Fruit fly (Drosophila melanogaster) whole organism, adult: Measurements from ENCODE around the gene Syx13.

Experiments
- CG14711 ChIP-seq: fragments of 200-800 bp; sonication (Bioruptor generic); optimal IDR thresholded peaks from 2 replicates; lab custom pipeline; 2018; ENCODE audit warnings: missing biosample characterization, mild to moderate bottlenecking, missing genetic modification characterization, moderate library complexity
- CG33017 ChIP-seq: fragments of 200-800 bp; sonication (Bioruptor generic); optimal IDR thresholded peaks from 2 replicates; lab custom pipeline; 2018; ENCODE audit warnings: missing biosample characterization, mild to moderate bottlenecking, missing genetic modification characterization, moderate library complexity
- Crg-1 ChIP-seq: fragments of 200-800 bp; sonication (Bioruptor generic); optimal IDR thresholded peaks from 2 replicates; lab custom pipeline; 2016; ENCODE audit warnings: missing biosample characterization, missing genetic modification characterization
- bab1 ChIP-seq: fragments of 200-800 bp; sonication (Bioruptor generic); optimal IDR thresholded peaks from 3 replicates; lab custom pipeline; 2019; ENCODE audit warnings: missing biosample characterization, mild to moderate bottlenecking, missing genetic modification characterization, moderate library complexity
- kay ChIP-seq: fragments of 200-800 bp; sonication (Bioruptor generic); peaks from one replicate; lab custom pipeline; 2016; ENCODE audit warnings: missing biosample characterization, missing genetic modification characterization, borderline replicate concordance
- pad ChIP-seq: fragments of 200-800 bp; sonication (Bioruptor generic); optimal IDR thresholded peaks from 3 replicates; lab custom pipeline; 2017; ENCODE audit warnings: missing biosample characterization, missing genetic modification characterization, mild to moderate bottlenecking, moderate library complexity, missing genetic modification reagents

dm6 chr3L:13041292-13042067 is 2.8 kb upstream of the Syx13 start, which contains the start of gene RpS4:
- TF ChIP-seq bab1 = peak; percentile 93
- TF ChIP-seq kay (GFP tag; lab: Kevin White, UChicago) = no peak
- peak; percentile 75 for TF ChIP-seq CG14711 (tag; lab: Kevin White, UChicago)
- peak; percentile 84 for TF ChIP-seq CG33017 (tag; lab: Kevin White, UChicago)
- TF ChIP-seq pad (GFP tag; lab: Kevin White, UChicago) = peak; percentile 79
- TF ChIP-seq Crg-1 (GFP tag; lab: Kevin White, UChicago) = peak; percentile 93
